Worm (Caenorhabditis elegans) whole organism, L4/young adult: ENCODE measurements around the gene T10D4.1.

Experiments used
- W03F9.2 ChIP-seq: fragments of 150-350 bp; optimal IDR thresholded peaks from 2 replicates; lab custom pipeline; 2014; ENCODE audit warnings: missing biosample characterization, missing genetic modification characterization
- dao-5 ChIP-seq: sonication (generic microtip); optimal IDR thresholded peaks from 2 replicates; lab custom pipeline; 2016; ENCODE audit warnings: missing genotype, missing genetic modification characterization, moderate library complexity, missing compliant biosample characterization
- him-1 ChIP-seq: sonication (generic microtip); optimal IDR thresholded peaks from 2 replicates; lab custom pipeline; 2016; ENCODE audit warnings: missing genotype, missing genetic modification reagents, missing genetic modification characterization, missing compliant biosample characterization

ce11 chrII:3154383-3154782, 4.4 kb downstream of the T10D4.1 start, which contains the start of gene sri-32:
- TF ChIP-seq him-1 (tag; lab: Kevin White, UChicago) (no peak), W03F9.2 (tag; lab: Kevin White, UChicago) (no peak), dao-5 (no peak)
